Fruit fly (Drosophila melanogaster): Measurements from ENCODE around the gene Usp1.

dm6 chr3R:29230552-29231102, 1.7 kb downstream of the Usp1 start:
- no peak for TF ChIP-seq CTCF (optimal IDR thresholded peaks at IDR 0.05)
- no peak for TF ChIP-seq CG8478 (optimal IDR thresholded peaks at IDR 0.05)
